Worm (Caenorhabditis elegans): ENCODE measurements around the gene msp-38.
A peak's percentile ranks its signal among the peaks of the same experiment; 100 is the strongest.

Gene msp-38

DNA sequence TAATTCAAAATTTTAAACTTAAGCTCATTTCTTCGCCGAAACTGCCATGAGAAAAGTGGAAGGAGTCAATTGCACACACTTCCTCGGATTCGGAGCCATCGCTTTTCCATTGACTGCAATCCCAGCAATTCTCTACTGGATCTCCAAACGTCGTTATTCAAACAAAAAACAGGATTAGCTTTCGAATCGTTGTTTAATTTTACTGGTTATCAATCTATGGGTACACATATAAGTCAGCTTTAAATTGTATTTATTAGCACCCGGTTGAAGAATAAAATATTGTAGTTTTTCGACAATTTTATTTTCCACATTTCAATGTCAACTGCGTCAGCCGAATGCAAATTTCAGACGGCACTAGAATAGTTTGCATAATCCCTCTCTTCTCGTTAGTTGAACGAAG, 13.6 kb downstream of the msp-38 start, which contains the start of gene glt-3:
Gene glt-3 (plus strand): TSS at position 301 of the 400 bp plus-strand sequence.
- TF ChIP-seq pqm-1 (tag; optimal IDR thresholded peaks at IDR 0.05) (no peak), pros-1 (tag; optimal IDR thresholded peaks at IDR 0.05) (no peak), dmd-4 (tag; optimal IDR thresholded peaks at IDR 0.05; ENCODE audit: borderline replicate concordance) (no peak), pha-2 (tag; optimal IDR thresholded peaks at IDR 0.05) (no peak), unc-3 (GFP tag; conservative IDR thresholded peaks at IDR 0.05) (no peak), unc-3 (tag; optimal IDR thresholded peaks at IDR 0.05) (no peak), ceh-2 (tag; optimal IDR thresholded peaks at IDR 0.05) (no peak), ttx-3 (tag; optimal IDR thresholded peaks at IDR 0.05) (no peak), elt-2 (tag; optimal IDR thresholded peaks at IDR 0.05) (no peak), ahr-1 (tag; optimal IDR thresholded peaks at IDR 0.05) (no peak), unc-55 (GFP tag; optimal IDR thresholded peaks at IDR 0.05) (no peak), hlh-15 (tag; optimal IDR thresholded peaks at IDR 0.05) (no peak), pha-4 (tag; optimal IDR thresholded peaks at IDR 0.05) (no peak), odd-2 (tag; optimal IDR thresholded peaks at IDR 0.05) (no peak), C38D4.7 (GFP tag; optimal IDR thresholded peaks at IDR 0.05) (no peak), ceh-9 (tag; optimal IDR thresholded peaks at IDR 0.05) (no peak), ceh-18 (tag; optimal IDR thresholded peaks at IDR 0.05) (no peak), gmeb-2 (tag; optimal IDR thresholded peaks at IDR 0.05) (no peak), sdc-2 (tag; optimal IDR thresholded peaks at IDR 0.05) (no peak), lim-6 (tag; optimal IDR thresholded peaks at IDR 0.05) (no peak), T23F11.4 (GFP tag; optimal IDR thresholded peaks at IDR 0.05) (no peak)

DNA sequence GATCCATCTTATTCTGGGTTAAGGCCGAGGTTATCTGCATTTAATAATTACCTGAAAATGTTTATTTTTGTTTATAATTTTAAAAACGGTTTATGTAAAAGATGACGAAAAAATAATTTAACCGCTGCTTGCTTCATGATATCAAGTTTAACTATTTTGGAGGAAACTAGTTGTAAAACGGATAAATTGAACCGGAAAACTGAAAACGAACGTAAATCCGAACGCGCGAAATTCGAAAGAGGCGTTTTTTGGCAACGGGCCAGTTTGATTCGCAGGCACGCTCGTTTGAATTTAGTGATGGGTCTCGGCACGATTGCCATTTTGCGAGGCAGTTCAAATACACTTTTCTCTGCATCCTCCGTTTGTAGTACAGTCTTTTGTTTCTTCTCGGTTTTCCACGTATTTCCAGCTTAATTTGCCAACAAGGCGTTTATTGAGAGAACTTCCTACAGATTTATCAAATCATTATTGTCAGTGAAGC, 14.6 kb downstream of the msp-38 start, which contains the start of the genes gtbp-1 and K08F4.3:
Gene gtbp-1 (minus strand): TSS at position 51 of the 481 bp plus-strand sequence.
Gene K08F4.3 (plus strand): TSS at position 352 of the 481 bp plus-strand sequence.
- peak; percentile 17 for TF ChIP-seq elt-2 (tag; optimal IDR thresholded peaks at IDR 0.05)
- TF ChIP-seq dve-1 (tag; optimal IDR thresholded peaks at IDR 0.05), result peak; percentile 35
- no peak for TF ChIP-seq ceh-45 (GFP tag; IDR thresholded peaks at IDR 0.05)
- no peak for TF ChIP-seq hlh-15 (tag; optimal IDR thresholded peaks at IDR 0.05)
- peak; percentile 15 for TF ChIP-seq tbx-2 (tag; optimal IDR thresholded peaks at IDR 0.05)
- TF ChIP-seq ceh-24 (tag; optimal IDR thresholded peaks at IDR 0.05), result no peak
- no peak for TF ChIP-seq ceh-6 (GFP tag; optimal IDR thresholded peaks at IDR 0.05)
- TF ChIP-seq nfya-1 (tag; optimal IDR thresholded peaks at IDR 0.05), result peak; percentile 57
- TF ChIP-seq ceh-31 (tag; optimal IDR thresholded peaks at IDR 0.05), result peak; percentile 63
- TF ChIP-seq ref-2 (tag; optimal IDR thresholded peaks at IDR 0.05), result peak; percentile 39
- no peak for TF ChIP-seq madf-2 (tag; optimal IDR thresholded peaks at IDR 0.05)
- TF ChIP-seq che-1 (tag; optimal IDR thresholded peaks at IDR 0.05), result no peak
- TF ChIP-seq ama-1 (optimal IDR thresholded peaks at IDR 0.05), result no peak
- no peak for TF ChIP-seq unc-3 (GFP tag; conservative IDR thresholded peaks at IDR 0.05)
- no peak for TF ChIP-seq unc-3 (tag; optimal IDR thresholded peaks at IDR 0.05)
- TF ChIP-seq nhr-11 (tag; optimal IDR thresholded peaks at IDR 0.05), result no peak
- no peak for TF ChIP-seq ceh-34 (tag; optimal IDR thresholded peaks at IDR 0.05)

DNA sequence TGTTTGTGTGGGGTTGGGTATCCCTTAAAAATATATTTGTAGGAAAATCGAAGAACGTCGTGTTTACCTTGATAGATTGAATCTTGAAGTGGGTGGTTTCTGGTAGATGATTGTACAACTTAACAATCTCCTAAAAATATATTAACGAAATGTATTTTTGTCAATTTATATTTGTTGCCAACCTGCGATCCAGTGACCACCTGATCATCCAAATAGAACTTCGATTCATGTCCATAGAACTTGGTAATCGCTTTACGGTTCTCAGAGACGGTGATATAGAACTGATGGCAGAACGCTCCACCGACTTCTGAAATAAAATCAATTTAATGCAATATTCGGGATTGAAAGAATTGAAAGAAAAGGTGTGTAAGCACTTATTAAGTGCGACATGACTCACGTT, 15.1 kb downstream of the msp-38 start:
- TF ChIP-seq ceh-9 (tag; optimal IDR thresholded peaks at IDR 0.05) (no peak), ceh-2 (tag; optimal IDR thresholded peaks at IDR 0.05) (no peak), ceh-45 (GFP tag; IDR thresholded peaks at IDR 0.05) (no peak), ceh-31 (tag; optimal IDR thresholded peaks at IDR 0.05) (no peak), ceh-30 (tag; optimal IDR thresholded peaks at IDR 0.05) (no peak), odd-2 (tag; optimal IDR thresholded peaks at IDR 0.05) (no peak), pha-2 (tag; optimal IDR thresholded peaks at IDR 0.05) (no peak), fkh-10 (GFP tag; optimal IDR thresholded peaks at IDR 0.05) (no peak)

- TF ChIP-seq eyg-1 (tag; optimal IDR thresholded peaks at IDR 0.05) (no peak), tbx-7 (tag; optimal IDR thresholded peaks at IDR 0.05) (no peak), ceh-9 (tag; optimal IDR thresholded peaks at IDR 0.05) (no peak), hlh-13 (GFP tag; optimal IDR thresholded peaks at IDR 0.05) (no peak), ceh-14 (tag; optimal IDR thresholded peaks at IDR 0.05) (no peak), ceh-2 (tag; optimal IDR thresholded peaks at IDR 0.05) (no peak), Y22D7AL.16 (tag; optimal IDR thresholded peaks at IDR 0.05) (no peak), ceh-48 (tag; optimal IDR thresholded peaks at IDR 0.05) (no peak), fax-1 (tag; optimal IDR thresholded peaks at IDR 0.05) (no peak), pax-1 (tag; optimal IDR thresholded peaks at IDR 0.05) (no peak), unc-42 (tag; optimal IDR thresholded peaks at IDR 0.05) (no peak), ceh-45 (GFP tag; IDR thresholded peaks at IDR 0.05) (no peak), ceh-22 (tag; optimal IDR thresholded peaks at IDR 0.05) (no peak), pat-9 (tag; optimal IDR thresholded peaks at IDR 0.05) (no peak), ets-4 (tag; optimal IDR thresholded peaks at IDR 0.05) (no peak), dmd-4 (tag; optimal IDR thresholded peaks at IDR 0.05; ENCODE audit: borderline replicate concordance) (no peak), K02D7.2 (tag; optimal IDR thresholded peaks at IDR 0.05) (no peak), fkh-10 (GFP tag; optimal IDR thresholded peaks at IDR 0.05) (no peak)
These were observed 17.0 kb downstream of the msp-38 start, which contains the start of gene ctf-18 for ce11 chrIV:10126544-10126943. TSS of gene ctf-18 (minus strand) at chrIV:10126644.
